Worm (Caenorhabditis elegans): Measurements from ENCODE around the gene vps-18.

Gene vps-18

DNA sequence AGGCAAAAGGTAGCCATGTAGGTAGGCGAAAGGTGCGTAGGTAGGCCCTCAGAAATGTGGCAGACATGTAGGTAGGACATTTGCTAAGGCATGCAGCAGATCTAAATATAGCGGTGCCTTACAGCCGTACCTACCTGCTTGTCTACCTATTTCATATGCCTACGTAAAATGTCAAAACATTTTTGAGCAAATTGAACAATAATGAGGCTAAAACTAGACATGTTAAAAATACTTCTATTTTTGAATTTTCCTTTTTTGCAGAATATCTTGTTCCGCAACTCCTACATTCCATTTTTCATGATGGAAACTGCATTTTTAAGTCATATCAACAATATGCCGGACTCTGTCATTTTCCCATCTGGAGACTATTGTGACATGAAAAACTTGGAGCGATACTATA is 26.7 kb upstream of the vps-18 start:
- no peak for TF ChIP-seq ccch-3 (GFP tag; optimal IDR thresholded peaks at IDR 0.05)
- no peak for TF ChIP-seq ztf-28 (GFP tag; IDR thresholded peaks at IDR 0.05)
- TF ChIP-seq F57A8.1 (GFP tag; optimal IDR thresholded peaks at IDR 0.05): no peak

- TF ChIP-seq aptf-2 (GFP tag; conservative IDR thresholded peaks at IDR 0.05) (no peak), lin-40 (tag; optimal IDR thresholded peaks at IDR 0.05) (peak; percentile 9), tbp1 (GFP tag; optimal IDR thresholded peaks at IDR 0.05) (no peak)
These were observed 25.8 kb upstream of the vps-18 start, which contains the start of gene nhr-273 for ce11 chrII:4435134-4435533. TSS of gene nhr-273 (plus strand) at chrII:4435300.

DNA sequence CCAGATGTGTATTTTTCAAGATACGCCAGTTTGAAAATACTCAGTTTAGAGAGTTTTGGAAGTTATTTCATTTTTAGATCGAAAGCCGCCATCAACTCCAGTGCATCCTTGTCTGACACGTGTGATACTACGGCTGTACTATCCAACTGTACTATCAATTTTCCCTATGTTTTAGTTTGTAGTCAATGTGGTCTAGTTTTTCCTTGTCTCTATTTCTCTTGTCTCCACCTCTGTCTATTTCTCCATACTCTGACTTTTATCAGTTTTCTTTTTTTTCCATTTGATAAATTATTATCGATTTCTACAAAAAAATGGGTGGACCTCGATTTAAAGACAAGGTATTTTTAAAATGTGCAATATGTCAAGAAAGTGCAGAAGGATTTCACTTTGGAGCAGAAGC is 22.3 kb upstream of the vps-18 start, which contains the start of gene nhr-16:
TSS of gene nhr-16 (plus strand) at position 205 of the 400 bp plus-strand sequence.
- no peak for TF ChIP-seq lsl-1 (GFP tag; optimal IDR thresholded peaks at IDR 0.05)
- no peak for TF ChIP-seq tlf-1 (GFP tag; optimal IDR thresholded peaks at IDR 0.05)
- TF ChIP-seq mcd-1 (GFP tag; IDR thresholded peaks at IDR 0.05): no peak
- TF ChIP-seq madf-8 (GFP tag; conservative IDR thresholded peaks at IDR 0.05): no peak
- no peak for TF ChIP-seq akir-1 (GFP tag; optimal IDR thresholded peaks at IDR 0.05)
- TF ChIP-seq ztf-26 (tag; optimal IDR thresholded peaks at IDR 0.05): no peak
- no peak for TF ChIP-seq snpc-1.3 (tag; optimal IDR thresholded peaks at IDR 0.05; ENCODE audit: insufficient read depth)
- TF ChIP-seq somi-1 (GFP tag; optimal IDR thresholded peaks at IDR 0.05): no peak
- TF ChIP-seq F10E7.11 (tag; optimal IDR thresholded peaks at IDR 0.05): no peak
- TF ChIP-seq tbp1 (GFP tag; optimal IDR thresholded peaks at IDR 0.05): no peak
- no peak for TF ChIP-seq lin-40 (tag; optimal IDR thresholded peaks at IDR 0.05)
- no peak for TF ChIP-seq B0261.1 (tag; optimal IDR thresholded peaks at IDR 0.05)
- no peak for TF ChIP-seq dpff-1 (tag; optimal IDR thresholded peaks at IDR 0.05)
- TF ChIP-seq rpc-1 (optimal IDR thresholded peaks at IDR 0.05): no peak
- no peak for TF ChIP-seq rpc-1 (tag; optimal IDR thresholded peaks at IDR 0.05)
- TF ChIP-seq ztf-22 (GFP tag; optimal IDR thresholded peaks at IDR 0.05): no peak
- TF ChIP-seq chd-7 (tag; optimal IDR thresholded peaks at IDR 0.05): no peak
- no peak for TF ChIP-seq lin-54 (GFP tag; optimal IDR thresholded peaks at IDR 0.05)
- TF ChIP-seq F57C9.4 (tag; optimal IDR thresholded peaks at IDR 0.05): no peak
- no peak for TF ChIP-seq Y79H2A.3 (GFP tag; conservative IDR thresholded peaks at IDR 0.05)
- TF ChIP-seq ccch-3 (GFP tag; optimal IDR thresholded peaks at IDR 0.05): no peak

- peak; percentile 67 for TF ChIP-seq nfyb-1 (GFP tag; IDR thresholded peaks at IDR 0.05)
- TF ChIP-seq lin-35 (GFP tag; optimal IDR thresholded peaks at IDR 0.05): no peak
These were observed 19.7 kb upstream of the vps-18 start for ce11 chrII:4441278-4441677.

ce11 chrII:4444811-4445210 is 16.1 kb upstream of the vps-18 start:
- TF ChIP-seq tlf-1 (GFP tag; optimal IDR thresholded peaks at IDR 0.05) (no peak), dox-1 (GFP tag; IDR thresholded peaks at IDR 0.05) (no peak), unc-62 (GFP tag; optimal IDR thresholded peaks at IDR 0.05) (no peak), aptf-3 (GFP tag; IDR thresholded peaks at IDR 0.05) (no peak), fkh-3 (tag; optimal IDR thresholded peaks at IDR 0.05) (no peak), athp-1 (tag; optimal IDR thresholded peaks at IDR 0.05) (no peak), hmg-20 (GFP tag; IDR thresholded peaks at IDR 0.05) (no peak), sptf-2 (GFP tag; optimal IDR thresholded peaks at IDR 0.05) (no peak), snpc-1.1 (tag; optimal IDR thresholded peaks at IDR 0.05; ENCODE audit: insufficient read depth) (no peak), F52B5.7 (tag; optimal IDR thresholded peaks at IDR 0.05) (no peak), K12H6.12 (tag; optimal IDR thresholded peaks at IDR 0.05) (no peak), C17E4.6 (GFP tag; IDR thresholded peaks at IDR 0.05) (no peak), nhr-120 (GFP tag; IDR thresholded peaks at IDR 0.05) (no peak), madf-8 (GFP tag; conservative IDR thresholded peaks at IDR 0.05) (no peak), Y56A3A.18 (GFP tag; IDR thresholded peaks at IDR 0.05) (no peak), lsy-27 (tag; optimal IDR thresholded peaks at IDR 0.05; ENCODE audit: borderline replicate concordance, insufficient read depth) (no peak), attf-5 (GFP tag; optimal IDR thresholded peaks at IDR 0.05) (no peak)

All from whole organism, young adult.